Worm (Caenorhabditis elegans): Measurements from ENCODE around the gene Y110A2AL.6.
"Not testable (repeated sequence)": the region's sequence is repeated elsewhere in the genome, so short reads cannot be mapped to it uniquely, and the experiment has no call there.

Gene Y110A2AL.6

ce11 chrII:2846552-2846951 lies 5.1 kb upstream of the Y110A2AL.6 start:
- no peak for TF ChIP-seq lin-14 (GFP tag; optimal IDR thresholded peaks at IDR 0.05)
- no peak for TF ChIP-seq nhr-237 (tag; optimal IDR thresholded peaks at IDR 0.05)
- no peak for TF ChIP-seq alr-1 (tag; optimal IDR thresholded peaks at IDR 0.05; ENCODE audit: borderline replicate concordance)
- no peak for TF ChIP-seq ceh-8 (GFP tag; optimal IDR thresholded peaks at IDR 0.05)

ce11 chrII:2845674-2846073 lies 4.2 kb upstream of the Y110A2AL.6 start:
- TF ChIP-seq rnt-1 (tag; optimal IDR thresholded peaks at IDR 0.05): no peak
- no peak for TF ChIP-seq unc-62 (GFP tag; optimal IDR thresholded peaks at IDR 0.05)
- no peak for TF ChIP-seq ces-1 (GFP tag; optimal IDR thresholded peaks at IDR 0.05)
- no peak for TF ChIP-seq sox-4 (tag; optimal IDR thresholded peaks at IDR 0.05)
- no peak for TF ChIP-seq egl-13 (tag; optimal IDR thresholded peaks at IDR 0.05)
- no peak for TF ChIP-seq egl-27 (tag; optimal IDR thresholded peaks at IDR 0.05)
- no peak for TF ChIP-seq fkh-4 (tag; optimal IDR thresholded peaks at IDR 0.05; ENCODE audit: borderline replicate concordance)
- TF ChIP-seq unc-30 (tag; optimal IDR thresholded peaks at IDR 0.05): no peak
- no peak for TF ChIP-seq lin-39 (tag; optimal IDR thresholded peaks at IDR 0.05)
- TF ChIP-seq nhr-84 (tag; optimal IDR thresholded peaks at IDR 0.05): no peak
- TF ChIP-seq pax-3 (tag; optimal IDR thresholded peaks at IDR 0.05): no peak
- TF ChIP-seq snpc-4 (tag; optimal IDR thresholded peaks at IDR 0.05): no peak
- no peak for TF ChIP-seq nhr-19 (GFP tag; conservative IDR thresholded peaks at IDR 0.05)
- no peak for TF ChIP-seq fkh-10 (GFP tag; optimal IDR thresholded peaks at IDR 0.05)

- TF ChIP-seq mdl-1 (tag; optimal IDR thresholded peaks at IDR 0.05): no peak
- no peak for TF ChIP-seq fos-1 (tag; optimal IDR thresholded peaks at IDR 0.05)
- no peak for TF ChIP-seq snu-23 (GFP tag; optimal IDR thresholded peaks at IDR 0.05)
- no peak for TF ChIP-seq mep-1 (tag; optimal IDR thresholded peaks at IDR 0.05)
- no peak for TF ChIP-seq sox-4 (tag; optimal IDR thresholded peaks at IDR 0.05)
- no peak for TF ChIP-seq unc-62 (GFP tag; optimal IDR thresholded peaks at IDR 0.05)
- TF ChIP-seq C04F5.9 (tag; optimal IDR thresholded peaks at IDR 0.05): no peak
- TF ChIP-seq nhr-19 (GFP tag; conservative IDR thresholded peaks at IDR 0.05): no peak
- no peak for TF ChIP-seq hlh-17 (GFP tag; optimal IDR thresholded peaks at IDR 0.05; ENCODE audit: borderline replicate concordance)
- TF ChIP-seq dsc-1 (tag; optimal IDR thresholded peaks at IDR 0.05): no peak
- TF ChIP-seq zip-4 (GFP tag; optimal IDR thresholded peaks at IDR 0.05): no peak
- TF ChIP-seq blmp-1 (tag; optimal IDR thresholded peaks at IDR 0.05): no peak
- no peak for TF ChIP-seq unc-86 (tag; optimal IDR thresholded peaks at IDR 0.05)
- no peak for TF ChIP-seq lin-13 (GFP tag; optimal IDR thresholded peaks at IDR 0.05)
These were observed 1.7 kb upstream of the Y110A2AL.6 start, which contains the start of gene Y110A2AL.7 for ce11 chrII:2843088-2843487. Y110A2AL.7 (minus strand) TSS chrII:2843188.

ce11 chrII:2839004-2839403 lies 2.4 kb downstream of the Y110A2AL.6 start, which contains the start of gene Y110A2AL.4:
Y110A2AL.4 (plus strand) TSS chrII:2839304.
- not testable (repeated sequence) for TF ChIP-seq pax-3 (tag; optimal IDR thresholded peaks at IDR 0.05); nhr-19 (GFP tag; conservative IDR thresholded peaks at IDR 0.05); efl-1 (optimal IDR thresholded peaks at IDR 0.05); efl-1 (GFP tag; optimal IDR thresholded peaks at IDR 0.05 in 1 of 2)

- TF ChIP-seq nhr-20 (tag; optimal IDR thresholded peaks at IDR 0.05) (no peak), ceh-82 (tag; optimal IDR thresholded peaks at IDR 0.05) (no peak), aha-1 (tag; optimal IDR thresholded peaks at IDR 0.05) (no peak), unc-30 (tag; optimal IDR thresholded peaks at IDR 0.05) (no peak), pax-3 (tag; optimal IDR thresholded peaks at IDR 0.05) (no peak), zip-4 (GFP tag; optimal IDR thresholded peaks at IDR 0.05) (no peak), lir-3 (tag; optimal IDR thresholded peaks at IDR 0.05; ENCODE audit: poor library complexity) (no peak), ztf-4 (tag; optimal IDR thresholded peaks at IDR 0.05) (no peak), fkh-10 (GFP tag; optimal IDR thresholded peaks at IDR 0.05) (no peak), snpc-4 (tag; optimal IDR thresholded peaks at IDR 0.05) (no peak), lin-39 (tag; optimal IDR thresholded peaks at IDR 0.05) (no peak), snu-23 (GFP tag; optimal IDR thresholded peaks at IDR 0.05) (no peak)
These were observed 4.6 kb downstream of the Y110A2AL.6 start, which contains the start of gene K12H6.7 for ce11 chrII:2836853-2837252. K12H6.7 (minus strand) TSS chrII:2836953.
